Fruit fly (Drosophila melanogaster) whole organism, pupa: ENCODE measurements around the gene CG9356.

Experiments
- CG14655 ChIP-seq: fragments of 200-800 bp; sonication (Bioruptor generic); optimal IDR thresholded peaks from 3 replicates; lab custom pipeline; 2017; ENCODE audit warnings: mild to moderate bottlenecking, missing biosample characterization, missing genetic modification reagents, missing genetic modification characterization
- CG8301 ChIP-seq: fragments of 200-800 bp; sonication (Bioruptor generic); optimal IDR thresholded peaks from 2 replicates; lab custom pipeline; 2018; ENCODE audit warnings: missing biosample characterization, mild to moderate bottlenecking, missing genetic modification characterization
- Pif1A ChIP-seq: fragments of 200-800 bp; sonication (Bioruptor generic); optimal IDR thresholded peaks from 3 replicates; lab custom pipeline; 2016; ENCODE audit warnings: missing biosample characterization, missing genetic modification characterization
- Snoo ChIP-seq: fragments of 200-800 bp; sonication (Bioruptor generic); optimal IDR thresholded peaks from 3 replicates; lab custom pipeline; 2017; ENCODE audit warnings: missing biosample characterization, mild to moderate bottlenecking, missing genetic modification characterization, inconsistent platforms
- gl ChIP-seq: fragments of 200-800 bp; sonication (Bioruptor generic); optimal IDR thresholded peaks from 2 replicates; lab custom pipeline; 2018; ENCODE audit warnings: missing biosample characterization, mild to moderate bottlenecking, missing genetic modification characterization

- TF ChIP-seq gl (tag; lab: Kevin White, UChicago) (no peak), Pif1A (GFP tag; lab: Kevin White, UChicago) (no peak), CG8301 (tag; lab: Kevin White, UChicago) (no peak), Snoo (tag; lab: Kevin White, UChicago) (no peak), CG14655 (no peak)
Measured at dm6 chr3R:9387634-9388033, 16.4 kb downstream of the CG9356 start.
